Fruit fly (Drosophila melanogaster) whole organism, pupa: Measurements from ENCODE around the gene Pdi.

ENCODE experiments used
- CG10348 ChIP-seq: fragments of 200-800 bp; sonication (Bioruptor generic); IDR thresholded peaks from 2 replicates; pipeline ENCODE4 v1.3.6; 2022; ENCODE audit warnings: missing biosample characterization, missing genetic modification characterization
- CG32121 ChIP-seq: fragments of 200-800 bp; sonication (Bioruptor generic); IDR thresholded peaks from 2 replicates; pipeline ENCODE4 v1.3.6; 2022; ENCODE audit warnings: missing biosample characterization, missing genetic modification characterization
- CG34367 ChIP-seq: fragments of 200-800 bp; sonication (Bioruptor generic); optimal IDR thresholded peaks from 2 replicates; lab custom pipeline; 2018; ENCODE audit warnings: missing biosample characterization, mild to moderate bottlenecking, missing genetic modification characterization
- D1 ChIP-seq: fragments of 200-800 bp; sonication (Bioruptor generic); optimal IDR thresholded peaks from 2 replicates; lab custom pipeline; 2018; ENCODE audit warnings: missing biosample characterization, mild to moderate bottlenecking, missing genetic modification characterization, moderate library complexity
- Ets98B ChIP-seq: fragments of 200-800 bp; sonication (Bioruptor generic); IDR thresholded peaks from 2 replicates; pipeline ENCODE4 v1.3.6; 2022; ENCODE audit warnings: missing biosample characterization, missing genetic modification characterization
- Snoo ChIP-seq: fragments of 200-800 bp; sonication (Bioruptor generic); optimal IDR thresholded peaks from 3 replicates; lab custom pipeline; 2017; ENCODE audit warnings: missing biosample characterization, mild to moderate bottlenecking, missing genetic modification characterization, inconsistent platforms
- rn ChIP-seq: fragments of 200-800 bp; sonication (Bioruptor generic); IDR thresholded peaks from 2 replicates; pipeline ENCODE4 v1.3.6; 2022; ENCODE audit warnings: missing biosample characterization, missing genetic modification characterization

- TF ChIP-seq CG32121 (GFP tag; lab: Robert Waterston, UW): no peak
- TF ChIP-seq CG34367: no peak
- TF ChIP-seq rn: no peak
- no peak for TF ChIP-seq D1 (tag; lab: Kevin White, UChicago)
- no peak for TF ChIP-seq Snoo (tag; lab: Kevin White, UChicago)
- TF ChIP-seq Ets98B (GFP tag; lab: Robert Waterston, UW): no peak
- TF ChIP-seq CG10348 (GFP tag; lab: Robert Waterston, UW): no peak
Measured at dm6 chr3L:15099541-15099940, 43.1 kb downstream of the Pdi start.
